Fruit fly (Drosophila melanogaster) whole organism, pupa: ENCODE data around the gene Eip75B.
A peak's percentile ranks its signal among the peaks of the same experiment; 100 is the strongest.

Experiments used
- CG10348 ChIP-seq: fragments of 200-800 bp; sonication (Bioruptor generic); IDR thresholded peaks from 2 replicates; pipeline ENCODE4 v1.3.6; 2022; ENCODE audit warnings: missing biosample characterization, missing genetic modification characterization
- CG12605 ChIP-seq: fragments of 200-800 bp; sonication (Bioruptor generic); IDR thresholded peaks from 2 replicates; pipeline ENCODE4 v1.3.6; 2022; ENCODE audit warnings: missing biosample characterization, missing genetic modification characterization
- CG13204 ChIP-seq: fragments of 200-800 bp; sonication (Bioruptor generic); optimal IDR thresholded peaks from 2 replicates; lab custom pipeline; 2018; ENCODE audit warnings: missing biosample characterization, mild to moderate bottlenecking, missing genetic modification characterization, moderate library complexity
- CG14655 ChIP-seq: fragments of 200-800 bp; sonication (Bioruptor generic); optimal IDR thresholded peaks from 3 replicates; lab custom pipeline; 2017; ENCODE audit warnings: mild to moderate bottlenecking, missing biosample characterization, missing genetic modification reagents, missing genetic modification characterization
- CG15710 ChIP-seq: fragments of 200-800 bp; sonication (Bioruptor generic); optimal IDR thresholded peaks from 2 replicates; lab custom pipeline; 2018; ENCODE audit warnings: missing biosample characterization, mild to moderate bottlenecking, missing genetic modification characterization, moderate library complexity
- CG17806 ChIP-seq: fragments of 200-800 bp; sonication (Bioruptor generic); optimal IDR thresholded peaks from 2 replicates; lab custom pipeline; 2018; ENCODE audit warnings: missing biosample characterization, mild to moderate bottlenecking, missing genetic modification characterization, moderate library complexity
- CG32121 ChIP-seq: fragments of 200-800 bp; sonication (Bioruptor generic); IDR thresholded peaks from 2 replicates; pipeline ENCODE4 v1.3.6; 2022; ENCODE audit warnings: missing biosample characterization, missing genetic modification characterization
- CG34367 ChIP-seq: fragments of 200-800 bp; sonication (Bioruptor generic); optimal IDR thresholded peaks from 2 replicates; lab custom pipeline; 2018; ENCODE audit warnings: missing biosample characterization, mild to moderate bottlenecking, missing genetic modification characterization
- CG4496 ChIP-seq: fragments of 200-800 bp; sonication (Bioruptor generic); IDR thresholded peaks from 3 replicates; pipeline ENCODE4 v1.3.6; 2022; ENCODE audit warnings: missing biosample characterization, missing genetic modification characterization
- CG8159 ChIP-seq: fragments of 200-800 bp; sonication (Bioruptor generic); optimal IDR thresholded peaks from 3 replicates; lab custom pipeline; 2018; ENCODE audit warnings: missing biosample characterization, mild to moderate bottlenecking, missing genetic modification characterization, moderate library complexity
- CG8301 ChIP-seq: fragments of 200-800 bp; sonication (Bioruptor generic); optimal IDR thresholded peaks from 2 replicates; lab custom pipeline; 2018; ENCODE audit warnings: missing biosample characterization, mild to moderate bottlenecking, missing genetic modification characterization
- CG9948 ChIP-seq: fragments of 200-800 bp; sonication (Bioruptor generic); optimal IDR thresholded peaks from 2 replicates; lab custom pipeline; 2018; ENCODE audit warnings: missing biosample characterization, mild to moderate bottlenecking, missing genetic modification characterization, moderate library complexity
- D1 ChIP-seq: fragments of 200-800 bp; sonication (Bioruptor generic); optimal IDR thresholded peaks from 2 replicates; lab custom pipeline; 2018; ENCODE audit warnings: missing biosample characterization, mild to moderate bottlenecking, missing genetic modification characterization, moderate library complexity
- EcR ChIP-seq: fragments of 200-800 bp; sonication (Bioruptor generic); optimal IDR thresholded peaks from 3 replicates; lab custom pipeline; 2019; ENCODE audit warnings: missing biosample characterization, missing genetic modification characterization, mild to moderate bottlenecking, moderate library complexity, missing genetic modification reagents
- Ets98B ChIP-seq: fragments of 200-800 bp; sonication (Bioruptor generic); IDR thresholded peaks from 2 replicates; pipeline ENCODE4 v1.3.6; 2022; ENCODE audit warnings: missing biosample characterization, missing genetic modification characterization
- Pif1A ChIP-seq: fragments of 200-800 bp; sonication (Bioruptor generic); optimal IDR thresholded peaks from 3 replicates; lab custom pipeline; 2016; ENCODE audit warnings: missing biosample characterization, missing genetic modification characterization
- Pif1B ChIP-seq: fragments of 200-800 bp; sonication (Bioruptor generic); optimal IDR thresholded peaks from 3 replicates; lab custom pipeline; 2016; ENCODE audit warnings: missing biosample characterization, missing genetic modification characterization
- Snoo ChIP-seq: fragments of 200-800 bp; sonication (Bioruptor generic); optimal IDR thresholded peaks from 3 replicates; lab custom pipeline; 2017; ENCODE audit warnings: missing biosample characterization, mild to moderate bottlenecking, missing genetic modification characterization, inconsistent platforms
- fd96Ca ChIP-seq: fragments of 200-800 bp; sonication (Bioruptor generic); IDR thresholded peaks from 3 replicates; pipeline ENCODE4 v1.3.6; 2022; ENCODE audit warnings: missing biosample characterization, missing genetic modification characterization
- gl ChIP-seq: fragments of 200-800 bp; sonication (Bioruptor generic); optimal IDR thresholded peaks from 2 replicates; lab custom pipeline; 2018; ENCODE audit warnings: missing biosample characterization, mild to moderate bottlenecking, missing genetic modification characterization
- rn ChIP-seq: fragments of 200-800 bp; sonication (Bioruptor generic); IDR thresholded peaks from 2 replicates; pipeline ENCODE4 v1.3.6; 2022; ENCODE audit warnings: missing biosample characterization, missing genetic modification characterization

The Eip75B gene

DNA sequence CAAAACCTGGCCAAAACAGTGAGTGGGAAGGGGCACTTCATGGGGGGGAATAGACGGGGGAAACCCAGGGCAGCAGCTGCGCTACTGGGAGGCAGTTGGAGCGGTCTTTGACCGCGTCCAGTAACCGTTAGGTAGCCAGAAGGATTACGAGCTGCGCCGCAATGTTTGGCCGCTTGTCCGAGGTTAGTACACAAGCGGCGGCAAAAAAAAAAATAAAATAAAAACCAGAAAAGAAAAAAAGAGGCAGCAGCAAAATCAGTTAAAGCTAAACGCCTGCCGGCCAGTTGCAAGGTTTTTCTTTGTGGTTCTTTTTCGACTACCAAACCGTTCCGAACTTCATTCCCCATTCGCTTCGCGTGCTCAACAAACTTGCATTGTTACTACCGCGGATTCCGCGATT is 79.4 kb downstream of the Eip75B start:
- TF ChIP-seq CG4496 (GFP tag; lab: Robert Waterston, UW) = peak; percentile 53; the same call in 1 of the 3 replicates
- peak; percentile 16 for TF ChIP-seq Snoo (tag; lab: Kevin White, UChicago)
- no peak for TF ChIP-seq CG12605 (GFP tag; lab: Robert Waterston, UW)
- peak; percentile 5 for TF ChIP-seq CG14655 (GFP tag; lab: Kevin White, UChicago)
- TF ChIP-seq gl (tag; lab: Kevin White, UChicago) = no peak
- peak; percentile 14 for TF ChIP-seq EcR (GFP tag; lab: Kevin White, UChicago)
- TF ChIP-seq CG32121 (GFP tag; lab: Robert Waterston, UW) = peak; percentile 19; the same call in 1 of the 2 replicates
- no peak for TF ChIP-seq CG17806 (tag; lab: Kevin White, UChicago)
- TF ChIP-seq CG15710 (tag; lab: Kevin White, UChicago) = no peak
- TF ChIP-seq CG10348 = no peak
- TF ChIP-seq Pif1A (GFP tag; lab: Kevin White, UChicago) = no peak
- no peak for TF ChIP-seq CG9948
- TF ChIP-seq Pif1B (GFP tag; lab: Kevin White, UChicago) = no peak
- peak; percentile 11 for TF ChIP-seq CG8301
- TF ChIP-seq CG13204 (GFP tag; lab: Kevin White, UChicago) = no peak
- no peak for TF ChIP-seq rn (GFP tag; lab: Robert Waterston, UW)
- TF ChIP-seq fd96Ca (GFP tag; lab: Robert Waterston, UW) = 0 out of 3 replicates have a peak, but pooled peaks have one; percentile 18
- TF ChIP-seq, all 21 proteins: peak for 7

DNA sequence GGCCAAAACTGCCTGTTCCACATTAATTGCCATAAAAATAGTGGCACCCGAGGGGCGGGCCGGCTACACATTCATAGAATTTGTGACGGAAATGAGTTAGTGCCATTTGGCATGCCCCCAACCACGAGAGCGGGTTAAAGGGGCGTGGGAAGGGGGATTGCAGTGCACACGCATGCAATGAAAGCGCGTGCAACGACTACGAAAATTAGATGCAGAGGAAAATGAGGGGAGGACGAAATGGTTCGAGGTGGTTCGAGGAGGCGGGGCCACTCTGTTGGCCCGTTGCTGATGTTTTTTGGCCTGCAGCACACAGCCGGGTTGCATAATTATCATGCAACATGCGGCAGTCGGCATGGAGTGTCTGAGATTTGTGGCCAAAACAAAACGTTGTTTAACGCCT is 80.5 kb downstream of the Eip75B start:
- TF ChIP-seq rn (GFP tag; lab: Robert Waterston, UW) (no peak), CG14655 (GFP tag; lab: Kevin White, UChicago) (peak; percentile 12), CG15710 (tag; lab: Kevin White, UChicago) (no peak), Ets98B (GFP tag; lab: Robert Waterston, UW) (no peak; the same call in 1 of the 2 replicates), EcR (GFP tag; lab: Kevin White, UChicago) (no peak), fd96Ca (GFP tag; lab: Robert Waterston, UW) (0 out of 3 replicates have a peak, but pooled peaks have one; percentile 18), CG17806 (tag; lab: Kevin White, UChicago) (no peak), CG34367 (tag; lab: Kevin White, UChicago) (no peak), CG9948 (no peak), CG13204 (GFP tag; lab: Kevin White, UChicago) (no peak), Pif1B (GFP tag; lab: Kevin White, UChicago) (no peak), Pif1A (GFP tag; lab: Kevin White, UChicago) (no peak), Snoo (tag; lab: Kevin White, UChicago) (no peak), CG4496 (GFP tag; lab: Robert Waterston, UW) (peak; percentile 37; the same call in 2 of the 3 replicates), gl (tag; lab: Kevin White, UChicago) (no peak), CG10348 (no peak), CG32121 (GFP tag; lab: Robert Waterston, UW) (peak; percentile 77), CG8159 (tag; lab: Kevin White, UChicago) (no peak), CG12605 (GFP tag; lab: Robert Waterston, UW) (no peak), CG8301 (no peak), D1 (tag; lab: Kevin White, UChicago) (no peak)

dm6 chr3L:17981493-17981875 is 83.0 kb downstream of the Eip75B start:
- TF ChIP-seq Snoo (tag; lab: Kevin White, UChicago) (no peak), EcR (GFP tag; lab: Kevin White, UChicago) (peak; percentile 83)

- peak; percentile 55 for TF ChIP-seq Pif1A (GFP tag; lab: Kevin White, UChicago)
- peak; percentile 71; the same call in 2 of the 3 replicates for TF ChIP-seq CG4496 (GFP tag; lab: Robert Waterston, UW)
- TF ChIP-seq CG12605 (GFP tag; lab: Robert Waterston, UW) = peak; percentile 63
- peak; percentile 39; the same call in 1 of the 2 replicates for TF ChIP-seq CG10348
- peak; percentile 21 for TF ChIP-seq Pif1B (GFP tag; lab: Kevin White, UChicago)
- TF ChIP-seq Ets98B (GFP tag; lab: Robert Waterston, UW) = peak; percentile 80
- TF ChIP-seq CG8301 = peak; percentile 95
- peak; percentile 93 for TF ChIP-seq CG14655 (GFP tag; lab: Kevin White, UChicago)
- TF ChIP-seq fd96Ca (GFP tag; lab: Robert Waterston, UW) = peak; percentile 45; the same call in 1 of the 3 replicates
- TF ChIP-seq CG32121 (GFP tag; lab: Robert Waterston, UW) = peak; percentile 85
- no peak for TF ChIP-seq D1 (tag; lab: Kevin White, UChicago)
- TF ChIP-seq CG34367 (tag; lab: Kevin White, UChicago) = no peak
- no peak for TF ChIP-seq CG15710 (tag; lab: Kevin White, UChicago)
- peak; percentile 45 for TF ChIP-seq rn (GFP tag; lab: Robert Waterston, UW)
- TF ChIP-seq CG9948 = no peak
Measured at dm6 chr3L:17980772-17981492, 83.6 kb downstream of the Eip75B start.

DNA sequence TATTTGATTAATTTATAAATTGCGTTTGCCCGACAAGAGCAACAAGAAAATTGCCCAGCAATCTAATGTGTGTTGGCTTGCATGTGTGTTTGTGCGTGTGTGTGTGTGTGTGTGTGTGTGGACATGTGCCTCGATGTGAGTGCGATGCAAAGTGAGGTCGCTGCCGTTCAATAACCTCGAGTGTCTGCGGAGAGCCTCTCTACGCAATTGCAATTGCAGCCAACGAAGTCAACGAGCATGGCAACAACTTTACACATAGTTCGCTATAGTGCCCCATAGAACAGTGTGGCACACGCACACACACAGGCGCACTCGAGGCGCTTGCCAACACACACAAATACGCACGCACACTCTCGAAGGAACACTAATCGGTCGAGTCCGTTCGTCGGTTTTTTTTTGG is 84.9 kb downstream of the Eip75B start:
- TF ChIP-seq Snoo (tag; lab: Kevin White, UChicago) (no peak), Pif1A (GFP tag; lab: Kevin White, UChicago) (no peak), CG12605 (GFP tag; lab: Robert Waterston, UW) (no peak), fd96Ca (GFP tag; lab: Robert Waterston, UW) (0 out of 3 replicates have a peak, but pooled peaks have one; percentile 17), CG34367 (tag; lab: Kevin White, UChicago) (no peak), EcR (GFP tag; lab: Kevin White, UChicago) (peak; percentile 59), CG32121 (GFP tag; lab: Robert Waterston, UW) (peak; percentile 47), Ets98B (GFP tag; lab: Robert Waterston, UW) (peak; percentile 32; the same call in 1 of the 2 replicates), Pif1B (GFP tag; lab: Kevin White, UChicago) (no peak)
